Fruit fly (Drosophila melanogaster): ENCODE results near the gene CG34049.

The CG34049 gene

DNA sequence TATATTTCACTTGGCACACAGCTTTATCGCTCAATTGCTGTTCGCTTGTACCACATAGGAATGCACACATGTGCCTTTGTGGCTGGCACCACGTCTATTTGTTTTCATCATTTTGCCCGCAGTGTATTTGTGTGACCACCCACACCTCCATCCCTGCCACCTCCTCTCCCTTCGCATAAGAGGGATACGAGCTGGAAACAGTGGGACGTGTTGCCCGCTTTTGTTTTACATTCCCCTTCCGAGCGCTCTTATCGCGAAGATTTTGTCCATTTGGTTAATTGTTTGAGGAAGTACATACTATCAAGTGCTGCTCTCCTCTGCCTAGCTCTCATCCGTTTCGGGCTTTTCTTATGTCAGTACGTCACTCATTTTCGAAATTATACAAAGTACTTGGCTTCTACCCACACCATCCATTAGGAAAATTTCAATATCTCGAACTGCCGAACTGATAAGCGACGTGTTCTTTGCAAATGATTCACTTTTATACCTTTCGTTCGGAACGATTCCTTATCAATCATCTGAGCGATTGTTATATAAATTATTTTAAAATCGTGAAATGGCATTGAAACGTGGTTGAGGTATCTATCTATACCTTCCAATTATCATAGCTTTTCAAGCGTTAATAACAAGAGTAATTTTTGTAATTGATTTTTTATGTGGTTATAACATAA, 36.8 kb downstream of the CG34049 start:
- TF ChIP-seq tj (GFP tag; optimal IDR thresholded peaks at IDR 0.05) (no peak), CG1620 (GFP tag; optimal IDR thresholded peaks at IDR 0.05) (no peak), toe (GFP tag; optimal IDR thresholded peaks at IDR 0.05) (no peak), CG14711 (tag; optimal IDR thresholded peaks at IDR 0.05) (no peak), kay (GFP tag; ENCODE audit: borderline replicate concordance) (peak; percentile 1), Hr96 (GFP tag; optimal IDR thresholded peaks at IDR 0.05) (no peak), pad (GFP tag; optimal IDR thresholded peaks at IDR 0.05) (peak; percentile 39), ovo (GFP tag; optimal IDR thresholded peaks at IDR 0.05) (no peak), CG5204 (GFP tag; optimal IDR thresholded peaks at IDR 0.05) (no peak), Clk (GFP tag; optimal IDR thresholded peaks at IDR 0.05) (no peak), CG12768 (GFP tag; optimal IDR thresholded peaks at IDR 0.05) (peak; percentile 66), Mnt (GFP tag; optimal IDR thresholded peaks at IDR 0.05) (peak; percentile 51), bab1 (GFP tag; optimal IDR thresholded peaks at IDR 0.05) (no peak), CG33017 (tag; optimal IDR thresholded peaks at IDR 0.05) (no peak), CG7101 (tag; optimal IDR thresholded peaks at IDR 0.05) (no peak), CG7045 (GFP tag; optimal IDR thresholded peaks at IDR 0.05) (no peak), CG11617 (GFP tag; optimal IDR thresholded peaks at IDR 0.05) (no peak), cic (GFP tag; optimal IDR thresholded peaks at IDR 0.05) (peak; percentile 61)

DNA sequence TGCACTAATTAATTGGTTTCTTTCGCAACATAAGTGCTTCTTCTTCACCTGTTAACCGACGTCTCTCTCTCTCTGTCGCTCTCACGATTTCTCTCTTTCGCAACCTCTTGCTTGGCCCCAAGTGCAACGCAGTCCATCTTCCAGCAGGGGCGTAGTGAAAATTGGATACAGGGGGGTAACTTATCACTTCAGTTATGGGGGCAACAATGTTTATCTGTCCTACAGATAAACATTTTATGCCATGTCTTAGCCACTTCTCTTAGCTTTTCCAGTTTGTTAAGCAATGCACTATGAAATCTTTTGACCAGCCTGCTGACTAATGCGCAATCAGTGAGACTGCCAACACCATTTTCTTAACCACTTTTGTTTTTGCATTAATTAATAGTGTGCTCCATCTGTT, 37.8 kb downstream of the CG34049 start:
- TF ChIP-seq toe (GFP tag; optimal IDR thresholded peaks at IDR 0.05): no peak
- no peak for TF ChIP-seq Hr96 (GFP tag; optimal IDR thresholded peaks at IDR 0.05)
- TF ChIP-seq CG14711 (tag; optimal IDR thresholded peaks at IDR 0.05): peak; percentile 7
- no peak for TF ChIP-seq cnc (optimal IDR thresholded peaks at IDR 0.05)
- peak; percentile 9 for TF ChIP-seq CG1620 (GFP tag; optimal IDR thresholded peaks at IDR 0.05)
- TF ChIP-seq CG7101 (tag; optimal IDR thresholded peaks at IDR 0.05): peak; percentile 49
- peak; percentile 40 for TF ChIP-seq CG33017 (tag; optimal IDR thresholded peaks at IDR 0.05)
- peak; percentile 23 for TF ChIP-seq CG7045 (GFP tag; optimal IDR thresholded peaks at IDR 0.05)
- TF ChIP-seq cic (GFP tag; optimal IDR thresholded peaks at IDR 0.05): no peak
- TF ChIP-seq CG11617 (GFP tag; optimal IDR thresholded peaks at IDR 0.05): no peak
- TF ChIP-seq Crg-1 (GFP tag; optimal IDR thresholded peaks at IDR 0.05): no peak
- TF ChIP-seq CG12768 (GFP tag; optimal IDR thresholded peaks at IDR 0.05): no peak
- TF ChIP-seq kay (GFP tag; ENCODE audit: borderline replicate concordance): peak; percentile 84

DNA sequence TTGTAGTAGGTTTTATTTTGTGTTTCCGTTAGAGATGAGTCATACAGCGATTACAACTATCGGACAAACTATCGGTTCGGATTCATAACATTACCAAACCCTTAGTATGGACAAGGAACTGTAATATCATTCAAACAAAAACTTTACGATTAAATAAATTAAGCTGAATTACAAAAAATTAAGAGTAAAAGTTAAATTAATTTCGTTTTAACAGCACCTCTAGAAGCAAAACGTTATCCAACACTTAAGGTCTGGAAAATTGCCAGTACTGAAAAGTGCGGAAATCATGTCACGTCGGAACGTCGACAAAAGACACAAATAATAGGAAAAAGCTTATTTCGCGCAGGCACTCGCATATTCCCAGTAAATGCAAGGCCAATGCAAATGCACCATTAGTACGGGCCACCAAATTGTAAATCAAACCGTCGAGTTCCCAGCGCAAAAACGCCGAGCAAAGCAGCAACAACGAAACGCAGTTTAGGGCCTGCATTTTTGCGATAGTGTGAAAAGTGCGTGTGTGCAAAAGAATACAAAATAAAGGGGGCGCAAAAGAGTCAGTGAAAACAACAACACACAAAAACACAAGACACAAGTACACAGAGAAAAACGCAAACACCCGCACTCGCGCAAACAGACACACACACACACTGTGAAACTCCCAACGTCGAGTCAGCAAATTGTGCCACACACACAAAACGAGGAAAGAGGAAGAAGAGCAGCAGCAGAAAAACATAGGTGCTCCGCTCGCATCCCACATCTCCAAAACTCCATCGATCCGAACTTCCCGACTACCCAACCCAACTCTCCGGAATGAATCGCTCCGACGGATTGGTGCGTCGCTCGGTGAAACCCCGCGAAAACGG, 38.6 kb downstream of the CG34049 start, which contains the start of the genes CG15387 and sau:
TSS of gene CG15387 (minus strand) at position 36 of the 863 bp plus-strand sequence.
TSS of gene sau (plus strand) at position 84 of the 863 bp plus-strand sequence.
- TF ChIP-seq CG7045 (GFP tag; optimal IDR thresholded peaks at IDR 0.05): peak; percentile 89
- peak; percentile 96 for TF ChIP-seq toe (GFP tag; optimal IDR thresholded peaks at IDR 0.05)
- peak; percentile 92 for TF ChIP-seq CG12768 (GFP tag; optimal IDR thresholded peaks at IDR 0.05)
- TF ChIP-seq Crg-1 (GFP tag; optimal IDR thresholded peaks at IDR 0.05): peak; percentile 95
- peak; percentile 97 for TF ChIP-seq kay (GFP tag; ENCODE audit: borderline replicate concordance)
- TF ChIP-seq CG33017 (tag; optimal IDR thresholded peaks at IDR 0.05): peak; percentile 89
- TF ChIP-seq cic (GFP tag; optimal IDR thresholded peaks at IDR 0.05): peak; percentile 62
- TF ChIP-seq ovo (GFP tag; optimal IDR thresholded peaks at IDR 0.05): peak; percentile 88
- TF ChIP-seq CG14711 (tag; optimal IDR thresholded peaks at IDR 0.05): peak; percentile 88
- TF ChIP-seq cnc (optimal IDR thresholded peaks at IDR 0.05): no peak
- TF ChIP-seq CG7101 (tag; optimal IDR thresholded peaks at IDR 0.05): peak; percentile 94
- TF ChIP-seq Hr96 (GFP tag; optimal IDR thresholded peaks at IDR 0.05): peak; percentile 96
- TF ChIP-seq Mnt (GFP tag; optimal IDR thresholded peaks at IDR 0.05): peak; percentile 92
- peak; percentile 95 for TF ChIP-seq CG11617 (GFP tag; optimal IDR thresholded peaks at IDR 0.05)
- peak; percentile 87 for TF ChIP-seq Clk (GFP tag; optimal IDR thresholded peaks at IDR 0.05)
- peak; percentile 93 for TF ChIP-seq tj (GFP tag; optimal IDR thresholded peaks at IDR 0.05)
- peak; percentile 87 for TF ChIP-seq pad (GFP tag; optimal IDR thresholded peaks at IDR 0.05)
- peak; percentile 96 for TF ChIP-seq CG1620 (GFP tag; optimal IDR thresholded peaks at IDR 0.05)
- TF ChIP-seq bab1 (GFP tag; optimal IDR thresholded peaks at IDR 0.05): peak; percentile 90
- TF ChIP-seq CG5204 (GFP tag; optimal IDR thresholded peaks at IDR 0.05): peak; percentile 96

DNA sequence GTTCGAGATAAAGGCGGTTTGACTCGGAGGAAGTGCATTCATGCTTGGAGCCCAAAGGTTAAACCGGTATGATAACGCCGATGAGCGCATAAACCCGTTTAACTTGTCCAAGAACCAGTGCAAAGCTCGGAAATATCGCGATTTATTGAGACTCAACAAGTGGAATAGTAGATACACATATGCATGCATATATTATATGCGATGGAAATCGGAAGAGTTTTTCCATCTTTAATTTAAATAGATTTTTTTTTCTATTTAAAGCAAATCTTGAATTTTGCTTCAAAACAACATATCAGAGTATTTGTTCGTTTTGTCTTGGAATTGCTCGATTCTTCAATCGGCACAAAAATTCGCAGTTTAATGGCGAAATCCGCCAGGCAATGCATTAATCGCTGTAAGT, 42.7 kb downstream of the CG34049 start:
- no peak for TF ChIP-seq pad (GFP tag; optimal IDR thresholded peaks at IDR 0.05)
- peak; percentile 5 for TF ChIP-seq bab1 (GFP tag; optimal IDR thresholded peaks at IDR 0.05)
- peak; percentile 56 for TF ChIP-seq kay (GFP tag; ENCODE audit: borderline replicate concordance)

DNA sequence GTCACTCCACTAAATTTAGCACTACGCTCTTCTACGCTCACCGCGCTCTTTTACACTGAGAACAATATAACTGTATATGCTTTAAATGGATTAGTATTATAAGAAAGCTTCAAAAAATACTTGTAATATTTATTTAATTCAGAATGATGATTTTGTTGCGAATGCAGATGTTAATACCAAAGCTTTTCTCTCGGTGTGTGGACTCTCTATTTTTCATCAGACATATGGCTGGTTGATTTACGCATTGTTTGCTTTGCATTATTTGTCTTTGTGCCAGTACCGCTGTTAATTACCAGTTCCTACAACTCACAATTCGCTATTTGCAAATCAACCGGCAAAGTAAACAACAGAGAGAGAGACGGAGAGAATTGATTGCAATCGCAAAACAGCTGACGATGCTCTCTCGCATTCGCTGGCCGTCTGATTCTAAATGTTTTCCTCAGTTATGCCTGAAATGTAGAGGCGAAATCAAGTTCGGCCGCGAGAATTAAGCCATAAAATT, 43.4 kb downstream of the CG34049 start:
- peak; percentile 96 for TF ChIP-seq CG14711 (tag; optimal IDR thresholded peaks at IDR 0.05)
- TF ChIP-seq Mnt (GFP tag; optimal IDR thresholded peaks at IDR 0.05): peak; percentile 98
- TF ChIP-seq kay (GFP tag; ENCODE audit: borderline replicate concordance): peak; percentile 96
- peak; percentile 99 for TF ChIP-seq CG5204 (GFP tag; optimal IDR thresholded peaks at IDR 0.05)
- peak; percentile 99 for TF ChIP-seq CG12768 (GFP tag; optimal IDR thresholded peaks at IDR 0.05)
- TF ChIP-seq cnc (optimal IDR thresholded peaks at IDR 0.05): no peak
- TF ChIP-seq CG7101 (tag; optimal IDR thresholded peaks at IDR 0.05): peak; percentile 99
- TF ChIP-seq toe (GFP tag; optimal IDR thresholded peaks at IDR 0.05): peak; percentile 97
- peak; percentile 95 for TF ChIP-seq tj (GFP tag; optimal IDR thresholded peaks at IDR 0.05)
- peak; percentile 100 for TF ChIP-seq CG33017 (tag; optimal IDR thresholded peaks at IDR 0.05)
- peak; percentile 99 for TF ChIP-seq cic (GFP tag; optimal IDR thresholded peaks at IDR 0.05)
- peak; percentile 96 for TF ChIP-seq pad (GFP tag; optimal IDR thresholded peaks at IDR 0.05)
- peak; percentile 98 for TF ChIP-seq CG1620 (GFP tag; optimal IDR thresholded peaks at IDR 0.05)
- TF ChIP-seq CG11617 (GFP tag; optimal IDR thresholded peaks at IDR 0.05): peak; percentile 99
- TF ChIP-seq bab1 (GFP tag; optimal IDR thresholded peaks at IDR 0.05): peak; percentile 99
- TF ChIP-seq CG7045 (GFP tag; optimal IDR thresholded peaks at IDR 0.05): peak; percentile 99
- TF ChIP-seq Crg-1 (GFP tag; optimal IDR thresholded peaks at IDR 0.05): peak; percentile 99
- TF ChIP-seq Clk (GFP tag; optimal IDR thresholded peaks at IDR 0.05): peak; percentile 96
- peak; percentile 96 for TF ChIP-seq Hr96 (GFP tag; optimal IDR thresholded peaks at IDR 0.05)
- TF ChIP-seq ovo (GFP tag; optimal IDR thresholded peaks at IDR 0.05): peak; percentile 98
